Fruit fly (Drosophila melanogaster) Kc167 (cell line): ENCODE results near the gene Pop4.

Source experiments
- Myc ChIP-seq: fragments of >200 bp; optimal IDR thresholded peaks from 2 replicates; lab custom pipeline; 2017; ENCODE audit warnings: missing external identifiers
- Sin3A ChIP-seq: fragments of >200 bp; optimal IDR thresholded peaks from 2 replicates; lab custom pipeline; 2018; ENCODE audit warnings: missing external identifiers
- h ChIP-seq: fragments of >200 bp; optimal IDR thresholded peaks from 3 replicates; lab custom pipeline; 2018; ENCODE audit warnings: missing external identifiers
- insv ChIP-seq: fragments of >200 bp; optimal IDR thresholded peaks from 3 replicates; lab custom pipeline; 2018; ENCODE audit warnings: missing external identifiers
- psq ChIP-seq: fragments of >200 bp; optimal IDR thresholded peaks from 2 replicates; lab custom pipeline; 2017; ENCODE audit warnings: missing external identifiers
- ttk ChIP-seq: sonication (Bioruptor generic); optimal IDR thresholded peaks from 2 replicates; lab custom pipeline; 2017; ENCODE audit warnings: missing external identifiers

The Pop4 gene

DNA sequence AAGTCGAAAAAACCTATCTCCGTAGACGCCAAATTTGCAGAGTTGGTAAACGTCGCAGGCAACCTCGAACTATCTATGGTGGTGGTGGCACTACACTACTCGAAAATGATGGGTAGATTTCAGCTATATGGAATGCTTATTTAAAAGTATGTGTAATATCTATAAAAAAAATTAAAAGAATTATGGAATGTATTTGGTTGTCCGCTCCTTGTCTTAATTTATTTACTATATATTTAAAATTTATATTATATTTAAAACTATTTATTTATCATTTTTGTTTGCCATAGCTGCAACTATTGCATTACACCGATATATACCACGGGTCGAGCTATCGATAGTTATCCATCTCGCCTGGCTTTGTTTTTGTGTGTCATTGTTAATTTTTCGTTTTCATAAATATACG is 2.4 kb downstream of the Pop4 start, which contains the start of the genes HP4 and CG8209:
HP4 (minus strand) TSS at position 74 of the 403 bp plus-strand sequence.
CG8209 (plus strand) TSS at position 326 of the 403 bp plus-strand sequence.
- TF ChIP-seq psq (lab: Kevin White, UChicago) (no peak), h (no peak), Sin3A (lab: Kevin White, UChicago) (no peak), ttk (lab: Kevin White, UChicago) (no peak), Myc (no peak), insv (lab: Kevin White, UChicago) (no peak)

DNA sequence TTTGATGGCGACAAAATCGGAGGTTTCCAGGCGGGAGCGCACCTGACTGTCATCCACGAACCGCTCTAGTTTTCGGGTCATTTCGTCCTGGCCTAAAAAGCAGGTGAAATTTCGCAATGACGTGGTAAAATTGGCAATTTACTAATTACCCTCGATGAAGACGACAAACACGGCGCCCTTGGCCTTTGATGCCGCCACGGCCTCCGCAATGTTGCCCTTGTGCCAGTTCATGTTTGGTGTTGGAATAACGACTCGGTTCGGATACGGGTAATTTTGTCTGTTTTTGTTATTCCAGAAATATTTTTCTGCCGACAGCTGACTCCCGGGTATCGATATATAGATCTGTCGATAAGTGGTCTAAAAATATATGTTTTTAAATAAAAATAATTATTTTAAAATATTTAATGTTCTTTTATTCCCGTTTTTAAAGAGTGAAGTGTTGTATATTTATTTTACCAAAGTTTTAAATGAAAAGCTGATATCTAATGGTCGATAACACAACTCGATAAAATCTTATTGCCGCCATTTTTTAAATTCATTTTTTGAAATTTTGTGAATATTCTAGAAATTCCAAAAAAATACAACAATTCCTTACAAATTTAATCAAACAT is 3.7 kb downstream of the Pop4 start, which contains the start of gene CG8042:
CG8042 (minus strand) TSS at position 321 of the 611 bp plus-strand sequence.
- TF ChIP-seq ttk (lab: Kevin White, UChicago) (no peak), Myc (no peak), psq (lab: Kevin White, UChicago) (no peak)

DNA sequence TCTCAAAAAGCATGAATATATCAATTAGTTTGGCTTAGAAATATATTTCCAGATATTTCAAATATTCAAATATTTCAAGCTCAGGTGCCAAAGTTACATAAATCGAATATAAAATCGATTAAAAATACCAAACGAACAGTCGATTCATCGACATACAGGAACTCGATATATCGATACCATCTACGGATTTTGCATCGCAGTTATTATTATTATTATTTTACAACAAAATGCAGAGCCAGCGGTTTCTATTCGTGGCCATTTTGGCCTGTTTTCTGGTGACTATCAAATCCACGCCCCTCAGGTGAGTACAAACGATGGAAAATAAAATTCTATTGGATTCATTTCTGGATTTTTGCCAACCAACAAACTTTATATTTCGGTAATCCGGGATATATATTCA is 8.0 kb downstream of the Pop4 start, which contains the start of gene RNaseX25:
RNaseX25 (plus strand) TSS at position 147 of the 400 bp plus-strand sequence.
- TF ChIP-seq Sin3A (lab: Kevin White, UChicago) (no peak), Myc (no peak), ttk (lab: Kevin White, UChicago) (no peak), insv (lab: Kevin White, UChicago) (no peak), h (no peak), psq (lab: Kevin White, UChicago) (no peak)

DNA sequence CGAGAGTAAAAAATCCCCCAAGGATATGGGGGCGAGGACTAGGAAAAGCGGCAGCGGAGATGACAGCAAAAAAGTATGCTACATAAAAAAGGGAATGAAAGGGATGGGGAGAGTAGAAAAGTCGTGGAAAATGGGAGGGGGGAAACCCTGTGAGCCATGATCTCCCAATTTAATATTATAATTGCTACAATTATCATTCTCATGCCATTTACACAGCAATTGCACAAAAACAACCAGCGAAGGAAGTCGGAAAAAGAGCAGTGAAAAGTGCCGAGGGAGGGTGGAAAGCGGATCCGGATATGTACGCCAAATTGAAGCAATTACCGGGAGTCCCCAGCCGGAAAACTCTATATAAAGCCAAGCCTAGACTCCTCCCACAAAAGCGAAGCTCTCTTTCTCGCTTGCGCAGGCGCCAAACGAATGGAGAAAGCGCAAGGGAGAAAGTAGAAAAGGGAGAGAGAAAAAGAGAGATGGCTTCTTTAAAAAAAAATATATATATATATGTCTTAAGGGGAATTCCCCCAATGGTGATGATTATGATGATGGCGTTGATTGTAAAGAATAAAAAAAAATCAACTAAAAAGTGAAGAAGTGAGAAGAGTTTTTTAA is 9.9 kb downstream of the Pop4 start:
- TF ChIP-seq h (no peak), Sin3A (lab: Kevin White, UChicago) (no peak), psq (lab: Kevin White, UChicago) (no peak), Myc (no peak), ttk (lab: Kevin White, UChicago) (no peak), insv (lab: Kevin White, UChicago) (no peak)

DNA sequence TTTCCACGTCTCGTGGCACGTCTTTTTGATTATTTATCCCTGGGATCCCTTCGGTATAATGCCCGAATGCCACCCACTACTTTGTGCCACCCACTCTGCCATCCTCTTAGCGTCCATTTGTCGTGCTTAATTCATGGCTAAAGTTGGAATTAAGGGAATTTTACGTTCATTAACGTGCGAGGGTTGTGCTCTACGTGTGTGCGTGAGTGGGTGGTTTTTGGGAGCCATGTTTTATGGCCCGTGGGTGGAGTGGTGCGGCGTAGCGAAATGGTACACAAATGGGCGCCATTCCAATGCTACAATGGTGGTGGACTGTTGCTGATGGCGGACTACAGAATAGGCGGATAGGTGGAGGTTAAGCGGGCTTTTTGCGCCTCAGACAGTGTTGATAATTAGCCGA is 11.2 kb downstream of the Pop4 start:
- TF ChIP-seq ttk (lab: Kevin White, UChicago) (no peak), h (no peak), Myc (no peak), psq (lab: Kevin White, UChicago) (no peak)

DNA sequence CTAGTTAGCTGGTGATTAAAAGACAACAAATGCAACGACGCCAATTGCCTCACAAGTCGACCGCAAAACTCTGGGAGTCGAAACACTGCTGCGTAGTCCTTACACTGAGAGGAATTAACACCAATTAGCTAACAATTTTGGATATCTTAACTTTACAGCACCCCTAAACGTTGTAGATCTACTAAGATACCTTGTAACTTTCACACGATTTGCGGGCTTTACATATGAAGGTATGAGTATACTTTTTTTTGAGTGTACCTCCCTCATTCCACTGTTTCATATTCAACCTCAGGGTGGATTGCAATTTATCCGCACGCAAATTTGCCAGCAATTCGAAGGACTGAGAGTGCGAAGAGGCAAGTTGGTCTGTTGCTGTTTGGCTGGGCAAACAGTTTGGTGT is 14.9 kb downstream of the Pop4 start:
- no peak for TF ChIP-seq insv (lab: Kevin White, UChicago)
- no peak for TF ChIP-seq h
- no peak for TF ChIP-seq Myc
- no peak for TF ChIP-seq psq (lab: Kevin White, UChicago)
- no peak for TF ChIP-seq Sin3A (lab: Kevin White, UChicago)
- TF ChIP-seq ttk (lab: Kevin White, UChicago), result no peak

DNA sequence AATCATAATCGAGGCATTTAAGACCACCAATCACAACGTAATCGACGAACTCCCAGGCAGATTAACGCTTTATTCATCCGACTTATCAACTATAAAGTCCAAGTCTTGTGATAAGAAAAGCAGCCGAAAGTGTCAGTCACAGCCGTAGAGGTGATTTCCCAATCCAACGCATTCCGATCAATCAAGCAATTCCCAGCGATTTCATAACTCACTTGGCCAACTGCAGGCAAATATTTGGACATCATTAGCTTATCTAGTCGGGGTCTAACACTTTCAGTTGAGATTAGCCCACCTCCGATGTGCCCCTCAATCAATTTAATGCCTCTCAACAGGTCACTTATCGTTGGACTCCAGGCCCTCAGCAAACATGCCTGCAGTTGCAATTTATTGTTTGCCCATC is 15.4 kb downstream of the Pop4 start:
- no peak for TF ChIP-seq ttk (lab: Kevin White, UChicago)
- no peak for TF ChIP-seq Myc
- no peak for TF ChIP-seq Sin3A (lab: Kevin White, UChicago)
- TF ChIP-seq insv (lab: Kevin White, UChicago), result no peak
- TF ChIP-seq psq (lab: Kevin White, UChicago), result no peak
- no peak for TF ChIP-seq h

DNA sequence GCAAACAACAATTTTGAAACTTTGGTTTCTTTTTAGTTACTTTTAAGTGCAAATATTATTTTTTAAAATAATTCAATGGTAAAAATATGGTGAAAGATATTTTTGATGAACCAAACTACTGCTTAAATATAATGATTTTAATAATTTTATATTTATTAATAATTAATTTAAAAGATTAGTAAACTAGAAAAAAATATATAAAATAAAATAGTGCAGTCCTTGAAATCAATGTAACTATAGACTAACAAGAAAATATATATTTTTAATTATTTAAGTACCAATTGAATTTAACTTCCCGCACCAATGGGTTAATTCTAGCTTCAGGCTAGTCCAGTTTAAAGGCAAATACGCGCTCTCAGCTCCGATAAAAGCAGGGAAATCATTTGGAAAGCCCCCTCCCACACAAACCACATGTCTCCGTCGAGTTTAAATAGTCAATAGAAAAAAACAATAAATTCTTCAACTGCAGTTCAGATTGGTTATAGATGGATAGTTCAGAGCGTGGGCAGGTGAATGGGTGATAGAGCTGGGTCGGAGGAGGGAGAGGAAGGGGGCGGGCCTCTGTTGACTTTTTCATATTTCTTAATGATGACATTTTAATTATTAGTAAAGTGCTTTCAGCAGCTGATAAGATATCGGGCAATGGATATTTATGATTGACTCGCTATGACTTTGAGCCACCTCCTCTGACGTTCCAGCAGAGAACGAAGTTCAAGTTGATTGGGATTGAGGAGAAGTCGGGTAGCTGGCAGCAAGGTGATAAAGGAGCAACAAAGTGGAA is 16.3 kb downstream of the Pop4 start:
- TF ChIP-seq insv (lab: Kevin White, UChicago), result no peak
- TF ChIP-seq psq (lab: Kevin White, UChicago), result no peak
- no peak for TF ChIP-seq ttk (lab: Kevin White, UChicago)
- no peak for TF ChIP-seq h
- TF ChIP-seq Myc, result no peak
- TF ChIP-seq Sin3A (lab: Kevin White, UChicago), result no peak

DNA sequence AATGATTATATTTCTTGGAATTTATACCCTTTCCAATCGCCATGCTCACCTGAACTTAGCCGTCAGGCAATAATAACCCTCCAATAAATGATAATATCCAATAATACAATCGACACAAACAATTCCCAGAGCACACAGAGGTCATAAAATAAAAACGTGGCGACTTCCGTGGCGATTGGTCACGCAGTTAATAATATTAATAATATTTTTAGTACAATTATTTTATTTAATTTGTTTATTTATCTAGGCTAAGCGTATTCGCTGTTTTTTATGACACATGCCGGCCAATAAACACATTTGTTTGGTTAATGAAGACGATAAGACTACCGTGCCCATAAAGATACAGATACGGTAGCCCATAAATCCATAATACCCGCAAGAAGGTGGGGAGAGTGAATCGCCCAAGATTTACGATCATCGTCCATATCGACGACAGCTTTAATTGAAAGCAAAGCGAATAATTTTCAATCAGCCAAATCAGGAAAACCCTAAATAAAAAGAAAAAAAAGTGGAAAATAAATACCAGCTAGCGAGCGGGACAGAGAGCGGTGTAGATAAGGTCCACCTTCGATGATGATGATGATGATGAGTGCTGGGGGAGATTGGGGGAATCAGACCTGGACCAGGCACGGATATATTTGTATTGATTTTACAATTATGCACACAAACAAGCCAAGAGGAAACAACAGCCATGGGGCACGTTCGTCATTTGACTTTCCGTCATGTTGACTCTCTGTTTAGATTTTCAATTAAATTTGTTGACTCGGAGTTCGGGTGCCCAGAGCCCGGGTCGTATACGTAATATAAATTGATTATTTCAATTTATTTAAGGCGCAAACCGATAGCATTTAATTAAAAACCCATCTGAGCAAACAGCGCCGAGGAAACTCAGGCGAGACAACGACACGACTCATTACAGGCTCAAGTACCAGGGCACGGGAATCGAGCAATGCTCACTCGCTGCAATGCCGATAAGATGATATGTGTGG is 17.4 kb downstream of the Pop4 start:
- TF ChIP-seq psq (lab: Kevin White, UChicago), result no peak
- TF ChIP-seq insv (lab: Kevin White, UChicago), result no peak
- no peak for TF ChIP-seq Sin3A (lab: Kevin White, UChicago)
- TF ChIP-seq Myc, result no peak
- TF ChIP-seq h, result no peak
- TF ChIP-seq ttk (lab: Kevin White, UChicago), result no peak

DNA sequence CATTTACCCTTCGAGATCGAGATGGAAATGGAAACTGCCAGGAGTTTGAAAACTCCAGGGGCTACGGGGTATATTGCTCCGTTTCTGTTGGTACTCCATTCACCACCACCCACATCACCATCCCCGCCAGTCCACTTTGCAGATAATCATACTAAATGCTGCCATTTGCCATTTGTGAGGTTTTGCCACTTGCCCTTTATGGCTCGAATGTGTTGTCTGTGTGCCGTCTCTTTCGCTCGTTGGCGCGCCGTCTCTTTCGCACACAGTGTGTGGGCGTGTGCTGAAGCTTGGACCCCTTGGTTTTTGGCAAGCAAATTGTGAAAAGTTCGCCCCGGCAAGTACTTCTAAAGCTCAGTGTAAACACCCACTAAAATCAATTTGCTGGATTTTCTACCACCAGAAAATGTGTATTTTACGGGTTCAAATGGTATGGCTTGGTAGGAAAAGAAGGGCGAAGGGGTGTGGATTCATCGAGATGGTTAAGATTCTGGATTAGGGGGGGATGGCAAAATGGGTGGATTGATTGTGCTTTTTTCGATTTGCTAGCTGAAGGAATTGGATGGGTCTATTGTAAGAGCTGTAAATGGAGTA is 19.8 kb downstream of the Pop4 start:
- TF ChIP-seq h (no peak), psq (lab: Kevin White, UChicago) (no peak), insv (lab: Kevin White, UChicago) (no peak), Sin3A (lab: Kevin White, UChicago) (no peak), Myc (no peak), ttk (lab: Kevin White, UChicago) (no peak)

DNA sequence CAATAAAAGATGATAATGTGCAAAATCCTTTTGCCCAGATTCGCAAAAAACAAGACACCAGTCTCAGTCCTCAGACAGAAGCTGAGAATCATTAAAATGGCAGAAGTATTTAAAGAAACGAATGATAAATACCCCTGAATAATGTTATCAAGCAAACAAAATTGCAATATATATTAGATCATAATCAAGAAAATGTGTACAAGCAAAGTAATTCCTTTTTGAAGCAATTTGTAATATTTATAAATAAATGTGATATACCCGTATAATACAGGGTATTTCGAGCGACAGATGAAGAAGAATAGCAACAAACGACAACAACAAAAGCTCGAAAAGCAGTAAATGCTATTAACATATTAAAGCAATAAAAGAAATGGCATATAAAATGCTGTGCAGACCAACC is 20.4 kb downstream of the Pop4 start:
- TF ChIP-seq Sin3A (lab: Kevin White, UChicago) (no peak), insv (lab: Kevin White, UChicago) (no peak), Myc (no peak)
